Worm (Caenorhabditis elegans): Measurements from ENCODE around the gene Y39B6A.25.

The Y39B6A.25 gene

ce11 chrV:19059873-19060272 is 33.6 kb downstream of the Y39B6A.25 start, which contains the start of gene twk-46:
Gene twk-46 (plus strand): TSS chrV:19060173.
- TF ChIP-seq hmg-20 (GFP tag; IDR thresholded peaks at IDR 0.05) (no peak), lir-1 (GFP tag; conservative IDR thresholded peaks at IDR 0.05) (no peak), T07F8.4 (tag; optimal IDR thresholded peaks at IDR 0.05) (no peak), Y67H2A.10 (GFP tag; conservative IDR thresholded peaks at IDR 0.05) (no peak), zfh-2 (GFP tag; conservative IDR thresholded peaks at IDR 0.05) (no peak), efl-1 (GFP tag; optimal IDR thresholded peaks at IDR 0.05) (no peak), B0019.2 (GFP tag; conservative IDR thresholded peaks at IDR 0.05) (no peak)

- TF ChIP-seq unc-62 (GFP tag; optimal IDR thresholded peaks at IDR 0.05) (no peak), egl-18 (GFP tag; IDR thresholded peaks at IDR 0.05) (no peak), B0035.1 (tag; optimal IDR thresholded peaks at IDR 0.05) (no peak)
These were observed 37.1 kb downstream of the Y39B6A.25 start for ce11 chrV:19063326-19063725.

- TF ChIP-seq B0019.2 (GFP tag; conservative IDR thresholded peaks at IDR 0.05) (no peak), F57C9.4 (tag; optimal IDR thresholded peaks at IDR 0.05) (no peak), zim-3 (tag; optimal IDR thresholded peaks at IDR 0.05) (no peak)
These were observed 42.6 kb downstream of the Y39B6A.25 start for ce11 chrV:19068888-19069287.

- TF ChIP-seq nhr-27 (tag; optimal IDR thresholded peaks at IDR 0.05) (no peak), ceh-40 (GFP tag; IDR thresholded peaks at IDR 0.05) (no peak), tbx-9 (tag; optimal IDR thresholded peaks at IDR 0.05; ENCODE audit: borderline replicate concordance) (no peak), cebp-2 (GFP tag; IDR thresholded peaks at IDR 0.05) (no peak), B0019.2 (GFP tag; conservative IDR thresholded peaks at IDR 0.05) (no peak), madf-3 (GFP tag; IDR thresholded peaks at IDR 0.05) (no peak), zfh-2 (GFP tag; conservative IDR thresholded peaks at IDR 0.05) (no peak), C17E4.6 (GFP tag; IDR thresholded peaks at IDR 0.05) (no peak), B0035.1 (tag; optimal IDR thresholded peaks at IDR 0.05) (no peak), ztf-28 (GFP tag; IDR thresholded peaks at IDR 0.05) (no peak), bed-2 (GFP tag; IDR thresholded peaks at IDR 0.05) (no peak), hmg-20 (GFP tag; IDR thresholded peaks at IDR 0.05) (no peak), F49E8.2 (tag; optimal IDR thresholded peaks at IDR 0.05; ENCODE audit: insufficient read depth) (no peak), ceh-100 (GFP tag; IDR thresholded peaks at IDR 0.05) (no peak)
These were observed 46.9 kb downstream of the Y39B6A.25 start for ce11 chrV:19073169-19073568.

ce11 chrV:19076835-19077234 is 50.6 kb downstream of the Y39B6A.25 start:
- TF ChIP-seq F23B12.7 (tag; optimal IDR thresholded peaks at IDR 0.05; ENCODE audit: insufficient read depth) (no peak), Y79H2A.3 (GFP tag; conservative IDR thresholded peaks at IDR 0.05) (no peak), pbrm-1 (GFP tag; IDR thresholded peaks at IDR 0.05) (no peak), madf-3 (GFP tag; IDR thresholded peaks at IDR 0.05) (no peak), madf-10 (tag; optimal IDR thresholded peaks at IDR 0.05) (no peak), ztf-3 (GFP tag; optimal IDR thresholded peaks at IDR 0.05) (no peak), dpl-1 (GFP tag; optimal IDR thresholded peaks at IDR 0.05) (no peak), Y67H2A.10 (GFP tag; conservative IDR thresholded peaks at IDR 0.05) (no peak), snpc-1.3 (tag; optimal IDR thresholded peaks at IDR 0.05; ENCODE audit: insufficient read depth) (no peak), efl-1 (GFP tag; optimal IDR thresholded peaks at IDR 0.05) (no peak), C06A6.2 (GFP tag; conservative IDR thresholded peaks at IDR 0.05) (no peak)

Measured in whole organism, young adult.